Worm (Caenorhabditis elegans) whole organism, midembryonic: ENCODE data around the gene F52D2.6.

Source experiments
- T22C8.4 ChIP-seq: fragments of 200-800 bp; sonication (Bioruptor generic); IDR thresholded peaks from 2 replicates; pipeline ENCODE4 v1.3.6; 2022; ENCODE audit warnings: missing genetic modification characterization, missing compliant biosample characterization
- cog-1 ChIP-seq: sonication (generic microtip); optimal IDR thresholded peaks from 2 replicates; lab custom pipeline; 2016; ENCODE audit warnings: missing genetic modification characterization, missing compliant biosample characterization
- flt-1 ChIP-seq: fragments of 200-800 bp; sonication (Bioruptor generic); IDR thresholded peaks from 2 replicates; pipeline ENCODE4 v1.3.6; 2022; ENCODE audit warnings: missing genetic modification characterization, missing compliant biosample characterization
- klf-2 ChIP-seq: fragments of 200-800 bp; sonication (Bioruptor generic); conservative IDR thresholded peaks from 2 replicates; pipeline ENCODE4 v1.3.6; 2022; ENCODE audit warnings: missing genetic modification reagents, missing genetic modification characterization, missing compliant biosample characterization
- med-1 ChIP-seq: sonication (generic microtip); optimal IDR thresholded peaks from 2 replicates; lab custom pipeline; 2017; ENCODE audit warnings: missing genetic modification characterization, mild to moderate bottlenecking, missing compliant biosample characterization, antibody characterized with exemption, missing genetic modification reagents; ENCODE audit not compliant: insufficient read depth
- ref-1 ChIP-seq: fragments of 200-800 bp; sonication (Bioruptor generic); conservative IDR thresholded peaks from 2 replicates; pipeline ENCODE4 v1.3.6; 2022; ENCODE audit warnings: missing genetic modification reagents, missing genetic modification characterization, missing compliant biosample characterization
- tab-1 ChIP-seq: fragments of 200-800 bp; sonication (Bioruptor generic); IDR thresholded peaks from 2 replicates; pipeline ENCODE4 v1.3.6; 2022; ENCODE audit warnings: missing genetic modification characterization, missing compliant biosample characterization
- ztf-23 ChIP-seq: fragments of 200-800 bp; sonication (Bioruptor generic); IDR thresholded peaks from 2 replicates; pipeline ENCODE4 v1.3.6; 2022; ENCODE audit warnings: missing genetic modification reagents, missing genetic modification characterization, missing compliant biosample characterization
- ztf-29 ChIP-seq: fragments of 200-800 bp; sonication (Bioruptor generic); IDR thresholded peaks from 2 replicates; pipeline ENCODE4 v1.3.6; 2022; ENCODE audit warnings: missing genetic modification reagents, missing genetic modification characterization, missing compliant biosample characterization

The F52D2.6 gene

ce11 chrX:1998825-1999224, 23.0 kb downstream of the F52D2.6 start:
- TF ChIP-seq klf-2 (GFP tag; lab: Robert Waterston, UW) (no peak), T22C8.4 (GFP tag; lab: Robert Waterston, UW) (no peak), tab-1 (GFP tag; lab: Robert Waterston, UW) (no peak), cog-1 (tag; lab: Kevin White, UChicago) (no peak), flt-1 (GFP tag; lab: Robert Waterston, UW) (no peak), ztf-29 (GFP tag; lab: Robert Waterston, UW) (no peak), med-1 (GFP tag; lab: Kevin White, UChicago) (no peak), ztf-23 (GFP tag; lab: Robert Waterston, UW) (no peak), ref-1 (GFP tag; lab: Robert Waterston, UW) (no peak)

- no peak for TF ChIP-seq T22C8.4 (GFP tag; lab: Robert Waterston, UW)
- TF ChIP-seq ztf-29 (GFP tag; lab: Robert Waterston, UW): no peak
- TF ChIP-seq tab-1 (GFP tag; lab: Robert Waterston, UW): no peak
- TF ChIP-seq cog-1 (tag; lab: Kevin White, UChicago): no peak
- TF ChIP-seq klf-2 (GFP tag; lab: Robert Waterston, UW): no peak
- TF ChIP-seq ztf-23 (GFP tag; lab: Robert Waterston, UW): no peak
- TF ChIP-seq med-1 (GFP tag; lab: Kevin White, UChicago): no peak
- TF ChIP-seq ref-1 (GFP tag; lab: Robert Waterston, UW): no peak
- TF ChIP-seq flt-1 (GFP tag; lab: Robert Waterston, UW): no peak
Observed at ce11 chrX:2000517-2000916, 24.7 kb downstream of the F52D2.6 start.

- TF ChIP-seq klf-2 (GFP tag; lab: Robert Waterston, UW) (no peak), med-1 (GFP tag; lab: Kevin White, UChicago) (no peak), flt-1 (GFP tag; lab: Robert Waterston, UW) (no peak), ref-1 (GFP tag; lab: Robert Waterston, UW) (no peak), ztf-23 (GFP tag; lab: Robert Waterston, UW) (no peak), tab-1 (GFP tag; lab: Robert Waterston, UW) (no peak), cog-1 (tag; lab: Kevin White, UChicago) (no peak), T22C8.4 (GFP tag; lab: Robert Waterston, UW) (no peak), ztf-29 (GFP tag; lab: Robert Waterston, UW) (no peak)
Observed at ce11 chrX:2012491-2013201, 36.9 kb downstream of the F52D2.6 start, which contains the start of gene Y102A11A.9. TSS of gene Y102A11A.9 (plus strand) at chrX:2013151.

ce11 chrX:2013912-2014311, 38.1 kb downstream of the F52D2.6 start:
- TF ChIP-seq tab-1 (GFP tag; lab: Robert Waterston, UW): no peak
- no peak for TF ChIP-seq ztf-23 (GFP tag; lab: Robert Waterston, UW)
- TF ChIP-seq ztf-29 (GFP tag; lab: Robert Waterston, UW): no peak
- TF ChIP-seq T22C8.4 (GFP tag; lab: Robert Waterston, UW): no peak
- TF ChIP-seq ref-1 (GFP tag; lab: Robert Waterston, UW): no peak
- no peak for TF ChIP-seq flt-1 (GFP tag; lab: Robert Waterston, UW)
- no peak for TF ChIP-seq klf-2 (GFP tag; lab: Robert Waterston, UW)
- TF ChIP-seq med-1 (GFP tag; lab: Kevin White, UChicago): no peak
- no peak for TF ChIP-seq cog-1 (tag; lab: Kevin White, UChicago)

- TF ChIP-seq ztf-23 (GFP tag; lab: Robert Waterston, UW) (no peak), tab-1 (GFP tag; lab: Robert Waterston, UW) (no peak), ref-1 (GFP tag; lab: Robert Waterston, UW) (no peak), klf-2 (GFP tag; lab: Robert Waterston, UW) (no peak), flt-1 (GFP tag; lab: Robert Waterston, UW) (0 out of 2 replicates have a peak, but pooled peaks have one; percentile 26), med-1 (GFP tag; lab: Kevin White, UChicago) (no peak), ztf-29 (GFP tag; lab: Robert Waterston, UW) (no peak)
Observed at ce11 chrX:2014521-2014920, 38.7 kb downstream of the F52D2.6 start.

- TF ChIP-seq cog-1 (tag; lab: Kevin White, UChicago): no peak
- no peak for TF ChIP-seq klf-2 (GFP tag; lab: Robert Waterston, UW)
- TF ChIP-seq T22C8.4 (GFP tag; lab: Robert Waterston, UW): no peak
- no peak for TF ChIP-seq tab-1 (GFP tag; lab: Robert Waterston, UW)
- no peak for TF ChIP-seq med-1 (GFP tag; lab: Kevin White, UChicago)
- no peak for TF ChIP-seq flt-1 (GFP tag; lab: Robert Waterston, UW)
- no peak for TF ChIP-seq ztf-23 (GFP tag; lab: Robert Waterston, UW)
- no peak for TF ChIP-seq ref-1 (GFP tag; lab: Robert Waterston, UW)
- no peak for TF ChIP-seq ztf-29 (GFP tag; lab: Robert Waterston, UW)
Observed at ce11 chrX:2018211-2018610, 42.4 kb downstream of the F52D2.6 start.

- TF ChIP-seq tab-1 (GFP tag; lab: Robert Waterston, UW): no peak
- TF ChIP-seq klf-2 (GFP tag; lab: Robert Waterston, UW): no peak
- no peak for TF ChIP-seq T22C8.4 (GFP tag; lab: Robert Waterston, UW)
- TF ChIP-seq flt-1 (GFP tag; lab: Robert Waterston, UW): no peak
- TF ChIP-seq cog-1 (tag; lab: Kevin White, UChicago): no peak
- no peak for TF ChIP-seq ztf-29 (GFP tag; lab: Robert Waterston, UW)
- no peak for TF ChIP-seq ref-1 (GFP tag; lab: Robert Waterston, UW)
- no peak for TF ChIP-seq ztf-23 (GFP tag; lab: Robert Waterston, UW)
- TF ChIP-seq med-1 (GFP tag; lab: Kevin White, UChicago): no peak
Observed at ce11 chrX:2018848-2019247, 43.1 kb downstream of the F52D2.6 start, which contains the start of gene Y102A11A.3. TSS of gene Y102A11A.3 (plus strand) at chrX:2019148.

- no peak for TF ChIP-seq T22C8.4 (GFP tag; lab: Robert Waterston, UW)
- no peak for TF ChIP-seq tab-1 (GFP tag; lab: Robert Waterston, UW)
- no peak for TF ChIP-seq ztf-29 (GFP tag; lab: Robert Waterston, UW)
- no peak for TF ChIP-seq flt-1 (GFP tag; lab: Robert Waterston, UW)
- no peak for TF ChIP-seq med-1 (GFP tag; lab: Kevin White, UChicago)
- TF ChIP-seq klf-2 (GFP tag; lab: Robert Waterston, UW): no peak
- no peak for TF ChIP-seq cog-1 (tag; lab: Kevin White, UChicago)
- no peak for TF ChIP-seq ztf-23 (GFP tag; lab: Robert Waterston, UW)
- TF ChIP-seq ref-1 (GFP tag; lab: Robert Waterston, UW): no peak
Observed at ce11 chrX:2021558-2021957, 45.8 kb downstream of the F52D2.6 start.
